Worm (Caenorhabditis elegans): Measurements from ENCODE around the gene scl-15.

The scl-15 gene

DNA sequence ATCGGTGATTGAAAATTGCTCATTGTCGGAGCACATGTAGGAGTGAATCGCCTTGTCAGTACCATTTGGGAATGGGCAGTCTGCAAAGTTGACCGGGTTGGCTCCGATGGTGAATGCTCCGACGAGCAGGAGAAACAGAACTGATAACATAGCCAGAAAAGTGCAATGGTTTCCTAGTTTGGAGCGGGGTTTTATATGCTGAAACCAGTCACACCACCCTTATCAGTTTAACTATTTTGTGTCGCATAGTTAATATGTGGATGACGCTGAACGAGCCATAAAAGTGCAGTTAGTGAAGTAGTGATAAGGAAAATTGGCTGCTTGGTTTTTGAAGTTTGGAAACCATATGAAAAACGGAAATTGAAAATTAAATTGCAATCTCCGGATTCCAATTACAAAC is 38.6 kb downstream of the scl-15 start, which contains the start of gene C17F4.7 (continued):
- no peak for TF ChIP-seq mab-9 (GFP tag; IDR thresholded peaks at IDR 0.05)
- no peak for TF ChIP-seq efl-3 (GFP tag; optimal IDR thresholded peaks at IDR 0.05)
- peak; percentile 62 for TF ChIP-seq pqm-1 (tag; optimal IDR thresholded peaks at IDR 0.05)
- TF ChIP-seq jun-1 (tag; optimal IDR thresholded peaks at IDR 0.05) = peak; percentile 38
- no peak for TF ChIP-seq ceh-82 (tag; optimal IDR thresholded peaks at IDR 0.05)
- no peak for TF ChIP-seq ceh-63 (GFP tag; optimal IDR thresholded peaks at IDR 0.05)
- no peak for TF ChIP-seq unc-98 (GFP tag; IDR thresholded peaks at IDR 0.05)
- no peak for TF ChIP-seq nhr-76 (tag; optimal IDR thresholded peaks at IDR 0.05)
- TF ChIP-seq nhr-90 (tag; optimal IDR thresholded peaks at IDR 0.05; ENCODE audit: poor library complexity) = peak; percentile 37
- no peak for TF ChIP-seq sptf-1 (tag; optimal IDR thresholded peaks at IDR 0.05)
- TF ChIP-seq mdl-1 (tag; optimal IDR thresholded peaks at IDR 0.05) = no peak
- no peak for TF ChIP-seq nhr-11 (tag; optimal IDR thresholded peaks at IDR 0.05)
- TF ChIP-seq nhr-84 (tag; optimal IDR thresholded peaks at IDR 0.05) = no peak
- TF ChIP-seq nhr-71 (tag; optimal IDR thresholded peaks at IDR 0.05) = no peak

DNA sequence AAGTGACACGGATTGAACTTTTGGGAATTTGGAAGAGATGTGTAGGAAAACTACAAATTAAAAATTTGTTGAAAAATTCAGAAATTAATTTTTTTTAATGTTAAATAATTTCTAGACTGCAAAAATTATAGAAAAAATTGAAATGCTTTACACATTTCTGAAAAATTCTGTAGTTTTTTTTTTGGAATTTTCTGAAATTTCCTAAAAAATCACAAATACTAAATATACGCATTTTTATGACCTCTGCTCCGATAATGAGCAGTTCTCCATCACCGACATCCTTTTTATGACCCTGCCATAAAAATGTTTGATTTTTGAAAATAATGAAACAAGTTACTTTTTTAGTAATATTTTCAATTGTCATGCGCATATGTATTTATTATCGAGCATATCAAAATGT is 39.7 kb downstream of the scl-15 start:
- TF ChIP-seq lin-39 (tag; optimal IDR thresholded peaks at IDR 0.05) (no peak), ets-5 (GFP tag; IDR thresholded peaks at IDR 0.05) (no peak), alr-1 (tag; optimal IDR thresholded peaks at IDR 0.05; ENCODE audit: borderline replicate concordance) (no peak), fkh-4 (tag; optimal IDR thresholded peaks at IDR 0.05; ENCODE audit: borderline replicate concordance) (no peak), efl-3 (GFP tag; optimal IDR thresholded peaks at IDR 0.05) (no peak), nhr-28 (tag; optimal IDR thresholded peaks at IDR 0.05) (no peak), ceh-82 (tag; optimal IDR thresholded peaks at IDR 0.05) (no peak), efl-1 (optimal IDR thresholded peaks at IDR 0.05) (no peak), efl-1 (GFP tag; optimal IDR thresholded peaks at IDR 0.05 in 1 of 2) (no peak), hpl-2 (GFP tag; optimal IDR thresholded peaks at IDR 0.05) (no peak), zag-1 (tag; optimal IDR thresholded peaks at IDR 0.05) (no peak), ceh-63 (GFP tag; optimal IDR thresholded peaks at IDR 0.05) (no peak)

DNA sequence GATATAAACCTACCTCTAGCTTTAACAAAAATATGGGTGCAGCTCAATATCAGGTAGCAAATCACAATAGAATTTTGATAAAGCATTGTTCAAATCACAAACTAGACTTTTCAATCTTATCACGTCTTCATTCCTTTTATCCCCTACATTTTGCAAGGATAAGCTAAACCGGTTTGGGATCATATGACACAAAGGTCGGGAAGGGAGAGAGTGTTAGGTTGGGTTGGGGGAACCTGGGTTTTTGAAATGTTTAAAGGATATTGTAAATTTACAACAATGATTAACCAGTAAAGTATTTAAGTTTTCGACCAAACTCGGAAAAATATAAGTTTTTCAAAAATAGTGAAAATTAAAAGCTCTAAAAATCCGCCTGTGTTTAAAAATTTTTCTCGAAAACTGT is 40.4 kb downstream of the scl-15 start, which contains the start of gene C17F4.12:
Gene C17F4.12, minus strand, starts transcription at position 101 of the 400 bp plus-strand sequence.
- TF ChIP-seq pax-3 (tag; optimal IDR thresholded peaks at IDR 0.05) (no peak), sptf-1 (tag; optimal IDR thresholded peaks at IDR 0.05) (no peak), snpc-4 (tag; optimal IDR thresholded peaks at IDR 0.05) (no peak), swsn-7 (tag; optimal IDR thresholded peaks at IDR 0.05) (no peak), F16B12.6 (tag; optimal IDR thresholded peaks at IDR 0.05) (no peak), mef-2 (tag; optimal IDR thresholded peaks at IDR 0.05) (no peak), egl-27 (tag; optimal IDR thresholded peaks at IDR 0.05) (no peak), vab-15 (tag; optimal IDR thresholded peaks at IDR 0.05) (no peak), lin-14 (GFP tag; optimal IDR thresholded peaks at IDR 0.05) (no peak), elt-3 (tag; optimal IDR thresholded peaks at IDR 0.05) (peak in 1 of 6 experiments; percentile 9), blmp-1 (tag; optimal IDR thresholded peaks at IDR 0.05) (peak; percentile 85)

DNA sequence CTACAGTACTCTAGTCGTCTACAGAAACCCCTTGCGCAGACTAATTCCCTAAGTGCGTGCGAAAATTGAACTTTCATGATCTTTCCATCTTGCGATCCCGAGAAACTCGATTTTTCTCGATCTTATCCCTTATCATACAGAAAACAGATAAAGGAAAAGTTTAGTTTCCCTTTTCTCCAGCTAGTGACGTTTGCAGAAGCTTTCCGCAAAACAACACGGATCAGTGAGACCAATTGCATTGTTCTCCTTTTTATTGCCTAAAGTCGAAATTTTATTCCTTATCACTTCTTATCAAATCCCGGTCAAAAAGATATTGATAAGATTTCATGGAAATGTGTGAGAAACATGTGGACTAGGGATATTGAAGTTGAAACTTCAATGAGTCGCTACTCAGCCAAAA is 42.6 kb downstream of the scl-15 start:
- TF ChIP-seq blmp-1 (tag; optimal IDR thresholded peaks at IDR 0.05) (peak; percentile 99), fkh-8 (tag; optimal IDR thresholded peaks at IDR 0.05) (no peak), elt-3 (tag; optimal IDR thresholded peaks at IDR 0.05) (peak in 2 of 6 experiments; percentile 50 to 77), Y116A8C.19 (tag; optimal IDR thresholded peaks at IDR 0.05; ENCODE audit: borderline replicate concordance) (no peak), pqm-1 (tag; optimal IDR thresholded peaks at IDR 0.05) (no peak), sptf-1 (tag; optimal IDR thresholded peaks at IDR 0.05) (no peak), vab-15 (tag; optimal IDR thresholded peaks at IDR 0.05) (no peak)

DNA sequence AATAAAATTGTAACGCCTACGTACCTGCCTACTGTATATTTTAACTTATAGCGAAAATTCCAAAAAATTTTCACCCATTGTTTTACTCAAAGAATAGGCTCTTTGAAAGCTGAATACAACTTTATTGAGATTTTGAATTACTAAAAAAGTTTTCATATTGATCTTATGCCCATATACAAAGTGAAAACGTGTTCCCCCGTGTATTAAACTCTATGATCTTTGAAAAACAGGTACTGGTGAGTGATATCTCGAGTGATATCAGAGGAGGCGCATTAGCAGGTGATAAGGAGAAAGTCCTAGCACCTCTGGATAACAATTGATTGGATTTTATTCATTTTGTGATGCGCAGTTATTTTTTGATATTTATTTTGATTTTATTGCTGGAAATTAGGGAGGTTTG is 44.3 kb downstream of the scl-15 start, which contains the start of gene C17F4.3:
Gene C17F4.3, plus strand, starts transcription at position 301 of the 400 bp plus-strand sequence.
- TF ChIP-seq dpl-1 (GFP tag; optimal IDR thresholded peaks at IDR 0.05) (no peak), tbx-2 (tag; optimal IDR thresholded peaks at IDR 0.05) (no peak), mep-1 (tag; optimal IDR thresholded peaks at IDR 0.05) (no peak), alr-1 (tag; optimal IDR thresholded peaks at IDR 0.05; ENCODE audit: borderline replicate concordance) (no peak), blmp-1 (tag; optimal IDR thresholded peaks at IDR 0.05) (peak; percentile 87), tlp-1 (tag; optimal IDR thresholded peaks at IDR 0.05) (no peak)
